Worm (Caenorhabditis elegans): ENCODE measurements around the gene D1086.9.

Gene D1086.9

ce11 chrV:14093805-14094204 is 10.3 kb upstream of the D1086.9 start, which contains the start of gene D1086.8:
TSS of gene D1086.8 (plus strand) at chrV:14094105.
- TF ChIP-seq C34F6.9 (tag; optimal IDR thresholded peaks at IDR 0.05), result peak; percentile 4
- TF ChIP-seq nhr-129 (tag; optimal IDR thresholded peaks at IDR 0.05), result no peak
- TF ChIP-seq lin-39 (tag; optimal IDR thresholded peaks at IDR 0.05), result no peak

ce11 chrV:14094546-14094945 is 9.5 kb upstream of the D1086.9 start:
- TF ChIP-seq alr-1 (tag; optimal IDR thresholded peaks at IDR 0.05) (no peak), snpc-4 (tag; optimal IDR thresholded peaks at IDR 0.05) (no peak), nhr-77 (tag; optimal IDR thresholded peaks at IDR 0.05) (no peak), nhr-237 (tag; optimal IDR thresholded peaks at IDR 0.05) (no peak), nhr-25 (tag; optimal IDR thresholded peaks at IDR 0.05) (no peak), nhr-23 (tag; optimal IDR thresholded peaks at IDR 0.05) (no peak), mbf-1 (tag; optimal IDR thresholded peaks at IDR 0.05) (no peak), mdl-1 (tag; optimal IDR thresholded peaks at IDR 0.05) (no peak), lin-11 (tag; optimal IDR thresholded peaks at IDR 0.05) (no peak), ama-1 (optimal IDR thresholded peaks at IDR 0.05) (no peak), sma-9 (GFP tag; optimal IDR thresholded peaks at IDR 0.05) (no peak), sma-9 (tag; optimal IDR thresholded peaks at IDR 0.05) (no peak), F13H6.1 (tag; optimal IDR thresholded peaks at IDR 0.05) (no peak), lsy-2 (tag; optimal IDR thresholded peaks at IDR 0.05) (no peak), dmd-4 (tag; optimal IDR thresholded peaks at IDR 0.05) (no peak), ceh-16 (tag; optimal IDR thresholded peaks at IDR 0.05) (no peak)

- TF ChIP-seq sem-4 (tag; optimal IDR thresholded peaks at IDR 0.05) (no peak), skn-1 (tag; optimal IDR thresholded peaks at IDR 0.05) (no peak), nhr-25 (tag; optimal IDR thresholded peaks at IDR 0.05) (peak; percentile 65), ama-1 (optimal IDR thresholded peaks at IDR 0.05) (no peak), ztf-4 (tag; optimal IDR thresholded peaks at IDR 0.05) (no peak), lin-39 (tag; optimal IDR thresholded peaks at IDR 0.05) (no peak), C34F6.9 (tag; optimal IDR thresholded peaks at IDR 0.05) (no peak), sma-9 (GFP tag; optimal IDR thresholded peaks at IDR 0.05) (peak; percentile 84), sma-9 (tag; optimal IDR thresholded peaks at IDR 0.05) (no peak), nhr-237 (tag; optimal IDR thresholded peaks at IDR 0.05) (no peak), mab-5 (tag; optimal IDR thresholded peaks at IDR 0.05) (peak; percentile 24), egl-27 (tag; optimal IDR thresholded peaks at IDR 0.05) (no peak), fos-1 (tag; optimal IDR thresholded peaks at IDR 0.05) (peak; percentile 26), nhr-10 (tag; optimal IDR thresholded peaks at IDR 0.05) (no peak), ZK546.5 (tag; optimal IDR thresholded peaks at IDR 0.05) (no peak), ceh-82 (tag; optimal IDR thresholded peaks at IDR 0.05) (no peak), sma-3 (GFP tag; optimal IDR thresholded peaks at IDR 0.05) (peak; percentile 57), nhr-21 (tag; optimal IDR thresholded peaks at IDR 0.05) (peak; percentile 72), elt-1 (tag; optimal IDR thresholded peaks at IDR 0.05) (no peak), unc-55 (GFP tag; optimal IDR thresholded peaks at IDR 0.05) (no peak), peb-1 (tag; optimal IDR thresholded peaks at IDR 0.05) (no peak), nhr-129 (tag; optimal IDR thresholded peaks at IDR 0.05) (no peak), zag-1 (tag; optimal IDR thresholded peaks at IDR 0.05) (no peak), lsy-2 (tag; optimal IDR thresholded peaks at IDR 0.05) (no peak), nhr-11 (tag; optimal IDR thresholded peaks at IDR 0.05) (no peak), F13H6.1 (tag; optimal IDR thresholded peaks at IDR 0.05) (no peak), nhr-6 (tag; optimal IDR thresholded peaks at IDR 0.05) (no peak), nhr-23 (tag; optimal IDR thresholded peaks at IDR 0.05) (no peak), dmd-4 (tag; optimal IDR thresholded peaks at IDR 0.05) (no peak), ztf-11 (tag; optimal IDR thresholded peaks at IDR 0.05) (no peak), nhr-12 (tag; optimal IDR thresholded peaks at IDR 0.05) (no peak), aly-2 (tag; optimal IDR thresholded peaks at IDR 0.05) (no peak), snpc-4 (tag; optimal IDR thresholded peaks at IDR 0.05) (no peak), crh-2 (tag; optimal IDR thresholded peaks at IDR 0.05) (no peak), blmp-1 (tag; optimal IDR thresholded peaks at IDR 0.05; ENCODE audit: insufficient read depth) (no peak), unc-62 (GFP tag; optimal IDR thresholded peaks at IDR 0.05) (no peak), elt-3 (tag; optimal IDR thresholded peaks at IDR 0.05) (no peak), lin-13 (GFP tag; optimal IDR thresholded peaks at IDR 0.05) (no peak), ztf-1 (GFP tag; conservative IDR thresholded peaks at IDR 0.05) (no peak), gmeb-1 (tag; optimal IDR thresholded peaks at IDR 0.05) (no peak), mdl-1 (tag; optimal IDR thresholded peaks at IDR 0.05) (peak in 1 of 2 experiments; percentile 3), Y55F3AM.14 (GFP tag; optimal IDR thresholded peaks at IDR 0.05) (no peak), mbf-1 (tag; optimal IDR thresholded peaks at IDR 0.05) (no peak)
These were observed 9.1 kb upstream of the D1086.9 start for ce11 chrV:14094953-14095352.
